Worm (Caenorhabditis elegans) whole organism, L4/young adult: ENCODE results near the gene msrp-7.

Source experiments
- dao-5 ChIP-seq: sonication (generic microtip); optimal IDR thresholded peaks from 2 replicates; lab custom pipeline; 2016; ENCODE audit warnings: missing genotype, missing genetic modification characterization, moderate library complexity, missing compliant biosample characterization
- him-1 ChIP-seq: sonication (generic microtip); optimal IDR thresholded peaks from 2 replicates; lab custom pipeline; 2016; ENCODE audit warnings: missing genotype, missing genetic modification reagents, missing genetic modification characterization, missing compliant biosample characterization

DNA sequence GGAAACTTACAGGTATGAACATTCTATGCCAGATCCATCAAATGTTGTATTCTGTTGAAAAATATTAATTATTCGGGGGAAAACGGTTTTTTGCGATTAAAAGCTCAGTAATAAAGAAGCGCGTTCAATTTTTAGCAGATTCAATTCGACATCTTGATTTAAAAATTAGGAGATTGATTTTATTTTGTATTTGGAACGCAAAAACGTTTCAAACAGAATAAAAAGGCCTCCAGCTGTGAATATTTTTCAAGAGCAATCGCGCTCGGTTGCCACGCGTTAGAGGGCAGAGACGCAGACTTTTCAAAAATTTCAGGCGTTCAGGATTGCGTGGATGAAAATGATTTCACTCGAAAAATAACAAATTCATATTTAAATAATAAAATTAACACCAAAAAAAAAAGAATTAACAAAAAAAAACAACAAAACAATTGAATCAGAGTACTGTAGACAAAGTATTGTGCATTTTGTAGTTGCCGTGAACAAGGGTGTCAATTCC lies 9.2 kb downstream of the msrp-7 start, which contains the start of gene R06F6.8:
- TF ChIP-seq him-1 (tag; lab: Kevin White, UChicago) (no peak), dao-5 (tag; lab: Kevin White, UChicago) (no peak)
